Fruit fly (Drosophila melanogaster): Measurements from ENCODE around the gene CG1571.

CG1571 gene

dm6 chrX:8114476-8115342 lies 39.0 kb downstream of the CG1571 start (continued):
- TF ChIP-seq maf-S (GFP tag; optimal IDR thresholded peaks at IDR 0.05), result peak; percentile 6
- no peak for TF ChIP-seq Hmx (GFP tag; optimal IDR thresholded peaks at IDR 0.05)
- no peak for TF ChIP-seq trh (GFP tag; optimal IDR thresholded peaks at IDR 0.05)
- peak; percentile 7 for TF ChIP-seq CG14710 (tag; optimal IDR thresholded peaks at IDR 0.05)
- no peak for TF ChIP-seq CG17612 (GFP tag; IDR thresholded peaks at IDR 0.05)
- peak; percentile 52 for TF ChIP-seq fd3F (GFP tag; optimal IDR thresholded peaks at IDR 0.05)
- peak; percentile 38; the same call in 1 of the 2 replicates for TF ChIP-seq E2f2 (GFP tag; IDR thresholded peaks at IDR 0.05)
- TF ChIP-seq CG10267 (tag; optimal IDR thresholded peaks at IDR 0.05), result peak; percentile 39
- no peak for TF ChIP-seq yki (optimal IDR thresholded peaks at IDR 0.05)
- TF ChIP-seq CG8388 (GFP tag; optimal IDR thresholded peaks at IDR 0.05), result peak; percentile 43
- TF ChIP-seq jing (GFP tag; optimal IDR thresholded peaks at IDR 0.05), result no peak
- TF ChIP-seq toy (GFP tag; IDR thresholded peaks at IDR 0.05), result no peak
- TF ChIP-seq slp2 (GFP tag; optimal IDR thresholded peaks at IDR 0.05), result no peak
- TF ChIP-seq nmo (GFP tag; optimal IDR thresholded peaks at IDR 0.05), result peak; percentile 60
- peak; percentile 9 for TF ChIP-seq btn (GFP tag; optimal IDR thresholded peaks at IDR 0.05)
- peak; percentile 86 for TF ChIP-seq CG3281 (GFP tag; optimal IDR thresholded peaks at IDR 0.05)
- TF ChIP-seq insv (GFP tag; optimal IDR thresholded peaks at IDR 0.05), result peak; percentile 64 to 94
- TF ChIP-seq tin (GFP tag; optimal IDR thresholded peaks at IDR 0.05), result peak; percentile 20
- no peak for TF ChIP-seq fd102C (GFP tag; optimal IDR thresholded peaks at IDR 0.05)
- peak; percentile 47; the same call in 1 of the 3 replicates for TF ChIP-seq CG14050 (GFP tag; IDR thresholded peaks at IDR 0.05)
- no peak for TF ChIP-seq tll (GFP tag; optimal IDR thresholded peaks at IDR 0.05)
- TF ChIP-seq CG15479 (GFP tag; optimal IDR thresholded peaks at IDR 0.05), result no peak
- peak; percentile 15 to 77 for TF ChIP-seq Hr51 (GFP tag; optimal IDR thresholded peaks at IDR 0.05)
- no peak for TF ChIP-seq bigmax (GFP tag; optimal IDR thresholded peaks at IDR 0.05)
- peak; percentile 42 for TF ChIP-seq CG10979 (tag; optimal IDR thresholded peaks at IDR 0.05)
- no peak for TF ChIP-seq TFAM (GFP tag; optimal IDR thresholded peaks at IDR 0.05)
- TF ChIP-seq pho (GFP tag; optimal IDR thresholded peaks at IDR 0.05), result peak; percentile 74
- no peak for TF ChIP-seq CG14965 (GFP tag; optimal IDR thresholded peaks at IDR 0.05; ENCODE audit: borderline replicate concordance)
- no peak for TF ChIP-seq ewg (GFP tag; optimal IDR thresholded peaks at IDR 0.05)
- TF ChIP-seq Dp (GFP tag; optimal IDR thresholded peaks at IDR 0.05), result no peak
- peak; percentile 74 for TF ChIP-seq CG14014 (GFP tag; IDR thresholded peaks at IDR 0.05)
- no peak for TF ChIP-seq sc (optimal IDR thresholded peaks at IDR 0.05)
- TF ChIP-seq sc (GFP tag; optimal IDR thresholded peaks at IDR 0.05), result no peak
- peak; percentile 35 for TF ChIP-seq CG5180 (GFP tag; optimal IDR thresholded peaks at IDR 0.05)
- TF ChIP-seq CG12942 (GFP tag; optimal IDR thresholded peaks at IDR 0.05), result no peak
- no peak for TF ChIP-seq CG5953 (GFP tag; IDR thresholded peaks at IDR 0.05)
- no peak for TF ChIP-seq pan (optimal IDR thresholded peaks at IDR 0.05)
- TF ChIP-seq pan (GFP tag; optimal IDR thresholded peaks at IDR 0.05 in 1 of 2, IDR thresholded peaks at IDR 0.05 in 1 of 2), result peak in 1 of 2 experiments; percentile 73
- TF ChIP-seq ara (GFP tag; IDR thresholded peaks at IDR 0.05), result peak; percentile 7; the same call in 1 of the 2 replicates
- TF ChIP-seq ranshi (GFP tag; IDR thresholded peaks at IDR 0.05), result peak; percentile 63; the same call in 1 of the 2 replicates
- no peak for TF ChIP-seq Lpt (GFP tag; optimal IDR thresholded peaks at IDR 0.05)
- no peak for TF ChIP-seq CG17802 (tag; optimal IDR thresholded peaks at IDR 0.05)
- TF ChIP-seq CG34224 (GFP tag; IDR thresholded peaks at IDR 0.05; ENCODE audit: partially characterized antibody), result no peak
- no peak for TF ChIP-seq CG11085 (GFP tag; IDR thresholded peaks at IDR 0.05)
- peak; percentile 67 for TF ChIP-seq caup (GFP tag; optimal IDR thresholded peaks at IDR 0.05; ENCODE audit: severe bottlenecking)
- no peak for TF ChIP-seq GATAe (GFP tag; conservative IDR thresholded peaks at IDR 0.05)
- peak; percentile 28 to 32 for TF ChIP-seq chif (GFP tag; optimal IDR thresholded peaks at IDR 0.05)
- no peak for TF ChIP-seq CG11456 (GFP tag; IDR thresholded peaks at IDR 0.05)
